Fruit fly (Drosophila melanogaster) whole organism, prepupa: ENCODE measurements around the gene Sol1.
A peak's percentile ranks its signal among the peaks of the same experiment; 100 is the strongest.

ENCODE experiments used
- Blimp-1 ChIP-seq: fragments of 200-800 bp; sonication (Bioruptor generic); optimal IDR thresholded peaks from 3 replicates; lab custom pipeline; 2017; ENCODE audit warnings: missing biosample characterization, missing genetic modification characterization, mild to moderate bottlenecking, moderate library complexity, missing genetic modification reagents
- CG10631 ChIP-seq: fragments of 200-800 bp; sonication (Bioruptor generic); optimal IDR thresholded peaks from 2 replicates; lab custom pipeline; 2016; ENCODE audit warnings: missing biosample characterization, missing genetic modification characterization
- CG10669 ChIP-seq: fragments of 200-800 bp; sonication (Bioruptor generic); optimal IDR thresholded peaks from 3 replicates; lab custom pipeline; 2018; ENCODE audit warnings: missing biosample characterization, mild to moderate bottlenecking, missing genetic modification characterization, moderate library complexity
- CG11762 ChIP-seq: fragments of 200-800 bp; sonication (Bioruptor generic); optimal IDR thresholded peaks from 3 replicates; lab custom pipeline; 2016; ENCODE audit warnings: missing biosample characterization, missing genetic modification characterization; ENCODE audit not compliant: insufficient read depth
- CG11902 ChIP-seq: fragments of 200-800 bp; sonication (Bioruptor generic); optimal IDR thresholded peaks from 3 replicates; lab custom pipeline; 2016; ENCODE audit warnings: missing biosample characterization, missing genetic modification characterization
- CG15336 ChIP-seq: fragments of 200-800 bp; sonication (Bioruptor generic); IDR thresholded peaks from 2 replicates; pipeline ENCODE4 v1.3.6; 2022; ENCODE audit warnings: missing biosample characterization, missing genetic modification characterization
- CG16779 ChIP-seq: fragments of 200-800 bp; sonication (Bioruptor generic); optimal IDR thresholded peaks from 3 replicates; lab custom pipeline; 2017; ENCODE audit warnings: missing biosample characterization, mild to moderate bottlenecking, missing genetic modification characterization
- CG32006 ChIP-seq: fragments of 200-800 bp; sonication (Bioruptor generic); optimal IDR thresholded peaks from 3 replicates; lab custom pipeline; 2017; ENCODE audit warnings: missing biosample characterization, mild to moderate bottlenecking, missing genetic modification characterization
- CG3919 ChIP-seq: fragments of 200-800 bp; sonication (Bioruptor generic); optimal IDR thresholded peaks from 3 replicates; lab custom pipeline; 2016; ENCODE audit warnings: missing biosample characterization, missing genetic modification characterization
- CG4318 ChIP-seq: fragments of 200-800 bp; sonication (Bioruptor generic); optimal IDR thresholded peaks from 3 replicates; lab custom pipeline; 2017; ENCODE audit warnings: missing biosample characterization, mild to moderate bottlenecking, missing genetic modification characterization
- CG6163 ChIP-seq: fragments of 200-800 bp; sonication (Bioruptor generic); IDR thresholded peaks from 3 replicates; pipeline ENCODE4 v1.3.6; 2022; ENCODE audit warnings: missing biosample characterization, missing genetic modification characterization
- CG6276 ChIP-seq: fragments of 200-800 bp; sonication (Bioruptor generic); optimal IDR thresholded peaks from 2 replicates; lab custom pipeline; 2017; ENCODE audit warnings: missing biosample characterization, mild to moderate bottlenecking, missing genetic modification characterization
- CG6792 ChIP-seq: fragments of 200-800 bp; sonication (Bioruptor generic); optimal IDR thresholded peaks from 3 replicates; lab custom pipeline; 2016; ENCODE audit warnings: missing biosample characterization, missing genetic modification characterization
- CG6854 ChIP-seq: fragments of 200-800 bp; sonication (Bioruptor generic); optimal IDR thresholded peaks from 2 replicates; lab custom pipeline; 2017; ENCODE audit warnings: missing biosample characterization, mild to moderate bottlenecking, missing genetic modification characterization
- CG8119 ChIP-seq: fragments of 200-800 bp; sonication (Bioruptor generic); IDR thresholded peaks from 3 replicates; pipeline ENCODE4 v1.3.6; 2022; ENCODE audit warnings: missing biosample characterization, missing genetic modification characterization
- CG8319 ChIP-seq: fragments of 200-800 bp; sonication (Bioruptor generic); optimal IDR thresholded peaks from 3 replicates; lab custom pipeline; 2016; ENCODE audit warnings: missing biosample characterization, missing genetic modification characterization
- CG8632 ChIP-seq: fragments of 200-800 bp; sonication (Bioruptor generic); optimal IDR thresholded peaks from 3 replicates; lab custom pipeline; 2016; ENCODE audit warnings: missing biosample characterization, missing genetic modification characterization
- CG9139 ChIP-seq: fragments of 200-800 bp; sonication (Bioruptor generic); optimal IDR thresholded peaks from 3 replicates; lab custom pipeline; 2017; ENCODE audit warnings: missing biosample characterization, mild to moderate bottlenecking, missing genetic modification characterization
- Eip78C ChIP-seq: fragments of 200-800 bp; sonication (Bioruptor generic); peaks from one replicate; lab custom pipeline; 2016; ENCODE audit warnings: missing biosample characterization, missing genetic modification characterization
- Eip93F ChIP-seq: fragments of 200-800 bp; sonication (Bioruptor generic); optimal IDR thresholded peaks from 2 replicates; lab custom pipeline; 2016; ENCODE audit warnings: missing biosample characterization, mild to moderate bottlenecking, missing genetic modification characterization
- Ets21C ChIP-seq: fragments of 200-800 bp; sonication (Bioruptor generic); optimal IDR thresholded peaks from 3 replicates; lab custom pipeline; 2016; ENCODE audit warnings: missing biosample characterization, missing genetic modification characterization
- Ets96B ChIP-seq: fragments of 200-800 bp; optimal IDR thresholded peaks from 2 replicates; lab custom pipeline; 2019; ENCODE audit warnings: missing biosample characterization, mild to moderate bottlenecking, missing genetic modification characterization, moderate library complexity
- Hr39 ChIP-seq: fragments of 200-800 bp; sonication (Bioruptor generic); optimal IDR thresholded peaks from 2 replicates; lab custom pipeline; 2016; ENCODE audit warnings: missing biosample characterization, missing genetic modification characterization
- Hr4 ChIP-seq: fragments of 200-800 bp; sonication (Bioruptor generic); optimal IDR thresholded peaks from 3 replicates; lab custom pipeline; 2016; ENCODE audit warnings: missing biosample characterization, missing genetic modification characterization
- Lpt ChIP-seq: fragments of 200-800 bp; sonication (Bioruptor generic); optimal IDR thresholded peaks from 3 replicates; lab custom pipeline; 2016; ENCODE audit warnings: missing biosample characterization, missing genetic modification characterization
- Met ChIP-seq: fragments of 200-800 bp; sonication (Bioruptor generic); optimal IDR thresholded peaks from 3 replicates; lab custom pipeline; 2016; ENCODE audit warnings: missing biosample characterization, missing genetic modification characterization
- Smox ChIP-seq: fragments of 200-800 bp; sonication (Bioruptor generic); optimal IDR thresholded peaks from 3 replicates; lab custom pipeline; 2016; ENCODE audit warnings: missing biosample characterization, missing genetic modification characterization
- Sox14 ChIP-seq: fragments of 200-800 bp; sonication (Bioruptor generic); optimal IDR thresholded peaks from 3 replicates; lab custom pipeline; 2016; ENCODE audit warnings: missing biosample characterization, missing genetic modification characterization
- Sox15 ChIP-seq: fragments of 200-800 bp; sonication (Bioruptor generic); optimal IDR thresholded peaks from 3 replicates; lab custom pipeline; 2016; ENCODE audit warnings: missing biosample characterization, missing genetic modification characterization
- achi ChIP-seq: fragments of 200-800 bp; sonication (Bioruptor generic); optimal IDR thresholded peaks from 3 replicates; lab custom pipeline; 2016; ENCODE audit warnings: missing biosample characterization, missing genetic modification characterization
- acj6 ChIP-seq: fragments of 200-800 bp; sonication (Bioruptor generic); optimal IDR thresholded peaks from 3 replicates; lab custom pipeline; 2016; ENCODE audit warnings: missing biosample characterization, missing genetic modification characterization
- cyc ChIP-seq: fragments of 200-800 bp; sonication (Bioruptor generic); optimal IDR thresholded peaks from 3 replicates; lab custom pipeline; 2016; ENCODE audit warnings: missing biosample characterization, missing genetic modification characterization
- dsx ChIP-seq: fragments of 200-800 bp; optimal IDR thresholded peaks from 3 replicates; lab custom pipeline; 2019; ENCODE audit warnings: missing biosample characterization, mild to moderate bottlenecking, missing genetic modification characterization, moderate library complexity; ENCODE audit not compliant: poor library complexity, severe bottlenecking
- esn ChIP-seq: fragments of 200-800 bp; sonication (Bioruptor generic); optimal IDR thresholded peaks from 2 replicates; lab custom pipeline; 2016; ENCODE audit warnings: missing biosample characterization, mild to moderate bottlenecking, missing genetic modification characterization, moderate library complexity
- fd59A ChIP-seq: fragments of 200-800 bp; sonication (Bioruptor generic); optimal IDR thresholded peaks from 2 replicates; lab custom pipeline; 2017; ENCODE audit warnings: missing biosample characterization, mild to moderate bottlenecking, missing genetic modification characterization, missing genetic modification reagents
- fkh ChIP-seq: fragments of 200-800 bp; sonication (Bioruptor generic); optimal IDR thresholded peaks from 3 replicates; lab custom pipeline; 2017; ENCODE audit warnings: missing biosample characterization, mild to moderate bottlenecking, missing genetic modification characterization, moderate library complexity
- lz ChIP-seq: fragments of 200-800 bp; sonication (Bioruptor generic); optimal IDR thresholded peaks from 3 replicates; lab custom pipeline; 2016; ENCODE audit warnings: missing biosample characterization, missing genetic modification characterization
- pdm3 ChIP-seq: fragments of 200-800 bp; sonication (Bioruptor generic); optimal IDR thresholded peaks from 3 replicates; lab custom pipeline; 2016; ENCODE audit warnings: missing biosample characterization, missing genetic modification characterization
- salr ChIP-seq, 2 experiments: fragments of 200-800 bp; sonication (Bioruptor generic); optimal IDR thresholded peaks; 3 replicates each; lab custom pipeline; 2016 to 2018; ENCODE audit warnings: missing biosample characterization in 2 of 2, missing genetic modification characterization in 2 of 2, mild to moderate bottlenecking in 1 of 2
- spab ChIP-seq: fragments of 200-800 bp; sonication (Bioruptor generic); optimal IDR thresholded peaks from 2 replicates; lab custom pipeline; 2017; ENCODE audit warnings: missing biosample characterization, mild to moderate bottlenecking, missing genetic modification characterization, missing genetic modification reagents
- ss ChIP-seq, 2 experiments: fragments of 200-800 bp; sonication (Bioruptor generic); optimal IDR thresholded peaks; 2 replicates in 1 of 2; 3 replicates in 1 of 2; lab custom pipeline; 2017 to 2018; ENCODE audit warnings: mild to moderate bottlenecking in 2 of 2, missing biosample characterization in 2 of 2, missing genetic modification characterization in 2 of 2, moderate library complexity in 1 of 2
- svp ChIP-seq: fragments of 200-800 bp; sonication (Bioruptor generic); peaks from one replicate; lab custom pipeline; 2016; ENCODE audit warnings: missing biosample characterization, missing genetic modification characterization
- topi ChIP-seq: fragments of 200-800 bp; sonication (Bioruptor generic); optimal IDR thresholded peaks from 3 replicates; lab custom pipeline; 2016; ENCODE audit warnings: missing biosample characterization, missing genetic modification characterization
- vri ChIP-seq: fragments of 200-800 bp; sonication (Bioruptor generic); optimal IDR thresholded peaks from 3 replicates; lab custom pipeline; 2016; ENCODE audit warnings: missing biosample characterization, mild to moderate bottlenecking, missing genetic modification characterization

Sol1 gene

DNA sequence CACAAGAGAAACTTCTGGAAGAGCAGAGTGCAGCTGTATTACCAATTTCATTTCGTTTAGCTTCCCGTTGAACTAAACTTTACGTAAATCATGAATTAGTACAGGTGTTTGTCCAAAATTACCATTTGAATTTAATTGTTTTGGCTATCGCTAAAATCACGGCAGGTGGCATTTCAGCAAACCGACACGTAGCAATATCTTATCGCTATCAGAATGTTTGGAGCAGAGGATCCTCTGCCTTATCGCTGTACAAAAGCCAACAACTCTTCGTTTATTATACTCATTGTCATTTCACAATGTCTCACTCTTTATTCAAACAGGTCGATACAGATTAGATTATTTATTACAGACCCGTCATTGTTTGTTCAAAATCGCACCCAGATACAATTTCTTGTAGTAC lies 20.2 kb upstream of the Sol1 start:
- no peak for TF ChIP-seq spab (GFP tag; lab: Kevin White, UChicago)
- TF ChIP-seq CG8119, result no peak
- no peak for TF ChIP-seq acj6 (GFP tag; lab: Kevin White, UChicago)
- peak; percentile 8 for TF ChIP-seq vri (GFP tag; lab: Kevin White, UChicago)
- TF ChIP-seq Eip93F (GFP tag; lab: Kevin White, UChicago), result peak; percentile 3
- TF ChIP-seq fkh (GFP tag; lab: Kevin White, UChicago), result peak; percentile 31
- no peak for TF ChIP-seq CG6276 (GFP tag; lab: Kevin White, UChicago)
- TF ChIP-seq CG6163, result no peak
- no peak for TF ChIP-seq Smox (GFP tag; lab: Kevin White, UChicago)

DNA sequence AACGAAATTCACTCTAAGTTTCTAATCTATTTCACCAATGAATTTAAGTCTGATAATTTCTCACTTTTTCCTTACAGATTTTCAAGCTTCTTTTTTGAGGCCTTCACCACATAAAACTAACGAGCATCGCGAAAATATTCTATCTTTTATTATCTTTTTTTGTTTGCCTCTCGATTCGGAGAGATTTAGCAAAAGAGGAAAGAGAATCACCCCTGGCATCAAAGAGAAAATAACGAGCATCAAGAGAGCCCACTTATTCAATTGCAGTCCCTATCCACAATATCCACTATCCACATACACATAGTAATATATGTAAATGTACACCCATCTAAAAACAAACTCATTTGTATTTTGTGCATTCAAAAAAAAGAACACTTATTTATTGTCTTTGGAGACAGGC lies 18.6 kb upstream of the Sol1 start, which contains the start of gene GstD9:
Gene GstD9, minus strand, starts transcription at position 101 of the 400 bp plus-strand sequence.
- TF ChIP-seq CG32006 (GFP tag; lab: Kevin White, UChicago) (no peak), CG4318 (GFP tag; lab: Kevin White, UChicago) (no peak), fkh (GFP tag; lab: Kevin White, UChicago) (no peak), Eip78C (GFP tag; lab: Kevin White, UChicago) (peak; percentile 41), Eip93F (GFP tag; lab: Kevin White, UChicago) (no peak)

DNA sequence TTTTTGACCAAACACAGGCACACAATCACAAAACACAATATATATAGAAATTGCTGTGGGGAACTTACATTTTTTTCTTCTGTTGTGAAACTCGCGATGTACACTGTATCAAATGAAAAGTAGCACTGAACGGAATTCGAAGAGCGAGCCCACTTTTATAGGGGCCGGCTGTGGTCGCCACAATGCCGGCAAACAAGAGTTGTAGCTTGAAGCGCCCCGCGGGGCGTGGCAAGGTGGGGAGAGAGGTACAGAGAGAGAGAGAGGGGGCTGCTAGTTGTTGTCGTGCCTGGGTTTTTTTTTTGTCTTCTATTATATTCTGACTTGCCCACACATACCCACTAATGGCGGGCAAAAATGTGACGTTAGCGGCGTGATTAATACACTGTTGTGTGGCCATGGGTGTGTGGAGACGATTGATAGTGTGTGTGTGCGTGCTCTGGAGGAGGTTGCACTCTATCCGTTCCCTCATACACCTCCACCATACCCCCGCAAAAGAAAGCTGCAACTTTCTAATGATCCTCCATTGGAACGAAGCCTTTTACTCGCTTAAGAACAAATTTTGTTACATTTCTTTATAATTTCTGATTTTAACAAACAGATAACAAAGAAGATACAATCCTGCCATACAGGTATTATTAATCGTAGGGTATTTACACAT lies 16.8 kb upstream of the Sol1 start, which contains the start of gene GstD1:
Gene GstD1, minus strand, starts transcription at position 134 of the 658 bp plus-strand sequence.
- TF ChIP-seq CG10631 (GFP tag; lab: Kevin White, UChicago) (peak; percentile 61), svp (GFP tag; lab: Kevin White, UChicago) (peak; percentile 79), Hr4 (GFP tag; lab: Kevin White, UChicago) (peak; percentile 83), Sox15 (peak; percentile 10), vri (GFP tag; lab: Kevin White, UChicago) (peak; percentile 49), lz (GFP tag; lab: Kevin White, UChicago) (peak; percentile 64), CG8319 (GFP tag; lab: Kevin White, UChicago) (no peak), Hr39 (GFP tag; lab: Kevin White, UChicago) (peak; percentile 61), acj6 (GFP tag; lab: Kevin White, UChicago) (peak; percentile 43), Ets21C (GFP tag; lab: Kevin White, UChicago) (peak; percentile 39), Lpt (peak; percentile 83), CG6792 (GFP tag; lab: Kevin White, UChicago) (peak; percentile 21), Met (GFP tag; lab: Kevin White, UChicago) (peak; percentile 50), CG8632 (GFP tag; lab: Kevin White, UChicago) (no peak), Eip93F (GFP tag; lab: Kevin White, UChicago) (no peak), Sox14 (GFP tag; lab: Kevin White, UChicago) (peak; percentile 67), pdm3 (GFP tag; lab: Kevin White, UChicago) (peak; percentile 43), Eip78C (GFP tag; lab: Kevin White, UChicago) (peak; percentile 89), CG15336 (GFP tag; lab: Robert Waterston, UW) (peak; percentile 76), ss (GFP tag; optimal IDR thresholded peaks at IDR 0.05; lab: Kevin White, UChicago) (peak; percentile 3 to 53), Smox (GFP tag; lab: Kevin White, UChicago) (peak; percentile 36), dsx (peak; percentile 20), esn (GFP tag; lab: Kevin White, UChicago) (peak; percentile 60), topi (GFP tag; lab: Kevin White, UChicago) (peak; percentile 48), CG10669 (GFP tag; lab: Kevin White, UChicago) (peak; percentile 40), Ets96B (tag; lab: Kevin White, UChicago) (peak; percentile 51), spab (GFP tag; lab: Kevin White, UChicago) (peak; percentile 25), CG3919 (GFP tag; lab: Kevin White, UChicago) (peak; percentile 71), fkh (GFP tag; lab: Kevin White, UChicago) (peak; percentile 62), CG16779 (tag; lab: Kevin White, UChicago) (peak; percentile 36), cyc (GFP tag; lab: Kevin White, UChicago) (peak; percentile 60), fd59A (GFP tag; lab: Kevin White, UChicago) (peak; percentile 59), CG6163 (peak; percentile 69), CG11902 (GFP tag; lab: Kevin White, UChicago) (no peak), CG9139 (peak; percentile 36), Blimp-1 (GFP tag; lab: Kevin White, UChicago) (no peak), achi (GFP tag; lab: Kevin White, UChicago) (peak; percentile 74), salr (GFP tag; optimal IDR thresholded peaks at IDR 0.05; lab: Kevin White, UChicago) (peak in 1 of 2 experiments; percentile 81), CG6854 (no peak), CG11762 (GFP tag; lab: Kevin White, UChicago) (peak; percentile 30), CG32006 (GFP tag; lab: Kevin White, UChicago) (peak; percentile 89)
